Worm (Caenorhabditis elegans): Measurements from ENCODE around the gene unc-36.

DNA sequence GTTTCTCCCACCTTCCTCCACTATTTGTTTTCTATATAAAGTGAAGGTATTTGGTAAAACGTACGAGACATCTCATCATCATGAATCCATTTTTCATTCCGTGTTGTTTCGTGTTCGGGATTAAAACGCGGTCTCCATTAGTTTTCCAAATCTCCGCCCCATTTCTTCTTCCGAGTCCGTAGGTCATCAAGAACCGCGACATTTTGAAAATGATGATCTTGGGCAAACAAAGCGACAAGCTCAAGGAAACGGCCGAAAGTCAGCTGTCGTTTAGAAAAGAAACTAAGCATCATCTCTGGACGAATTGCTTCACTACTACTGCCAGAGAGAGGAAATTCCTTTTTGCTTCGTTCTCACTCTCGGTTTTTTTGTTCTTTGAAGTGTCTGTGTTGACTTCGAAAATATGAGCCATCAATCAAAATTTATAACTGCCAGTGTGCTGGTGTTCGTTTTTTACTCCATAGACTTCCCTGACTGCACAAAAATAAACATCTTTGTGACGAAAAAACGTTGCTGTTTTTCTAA is 28.3 kb downstream of the unc-36 start:
- no peak for TF ChIP-seq mep-1 (tag; optimal IDR thresholded peaks at IDR 0.05)
- TF ChIP-seq flh-1 (GFP tag; optimal IDR thresholded peaks at IDR 0.05): no peak
- TF ChIP-seq snpc-4 (tag; optimal IDR thresholded peaks at IDR 0.05): no peak
- no peak for TF ChIP-seq ces-1 (GFP tag; optimal IDR thresholded peaks at IDR 0.05)
- no peak for TF ChIP-seq ceh-43 (GFP tag; optimal IDR thresholded peaks at IDR 0.05)
- TF ChIP-seq ztf-11 (tag; optimal IDR thresholded peaks at IDR 0.05): no peak
- TF ChIP-seq nhr-28 (tag; optimal IDR thresholded peaks at IDR 0.05): no peak
- no peak for TF ChIP-seq nhr-12 (tag; optimal IDR thresholded peaks at IDR 0.05)
- no peak for TF ChIP-seq unc-39 (tag; optimal IDR thresholded peaks at IDR 0.05)
- no peak for TF ChIP-seq nhr-237 (tag; optimal IDR thresholded peaks at IDR 0.05)
